Fruit fly (Drosophila melanogaster) whole organism, embryonic: ENCODE data around the gene CG13917.
A peak's percentile ranks its signal among the peaks of the same experiment; 100 is the strongest.

Experiments used
- CG10209 ChIP-seq: fragments of 200-800 bp; sonication (Bioruptor generic); optimal IDR thresholded peaks from 3 replicates; lab custom pipeline; 2017; ENCODE audit warnings: missing biosample characterization, mild to moderate bottlenecking, missing genetic modification characterization, missing genetic modification reagents
- CG10979 ChIP-seq: fragments of 200-800 bp; sonication (Bioruptor generic); optimal IDR thresholded peaks from 2 replicates; lab custom pipeline; 2018; ENCODE audit warnings: missing biosample characterization, mild to moderate bottlenecking, missing genetic modification characterization, moderate library complexity
- CG11696 ChIP-seq: fragments of 200-800 bp; sonication (Bioruptor generic); IDR thresholded peaks from 2 replicates; pipeline ENCODE4 v1.3.6; 2022; ENCODE audit warnings: missing biosample characterization, missing genetic modification characterization
- CG11723 ChIP-seq: fragments of 200-800 bp; sonication (Bioruptor generic); optimal IDR thresholded peaks from 2 replicates; lab custom pipeline; 2017; ENCODE audit warnings: missing biosample characterization, mild to moderate bottlenecking, missing genetic modification characterization
- CG12744 ChIP-seq: fragments of 200-800 bp; sonication (Bioruptor generic); optimal IDR thresholded peaks from 2 replicates; lab custom pipeline; 2016; ENCODE audit warnings: missing biosample characterization, missing genetic modification characterization
- CG13775 ChIP-seq: fragments of 200-800 bp; sonication (Bioruptor generic); optimal IDR thresholded peaks from 3 replicates; lab custom pipeline; 2017; ENCODE audit warnings: missing biosample characterization, mild to moderate bottlenecking, missing genetic modification characterization
- CG14014 ChIP-seq: fragments of 200-800 bp; sonication (Bioruptor generic); IDR thresholded peaks from 2 replicates; pipeline ENCODE4 v1.3.6; 2022; ENCODE audit warnings: missing biosample characterization, missing genetic modification characterization
- CG14710 ChIP-seq: fragments of 200-800 bp; sonication (Bioruptor generic); optimal IDR thresholded peaks from 3 replicates; lab custom pipeline; 2019; ENCODE audit warnings: missing biosample characterization, mild to moderate bottlenecking, missing genetic modification characterization, moderate library complexity
- CG14860 ChIP-seq: fragments of 200-800 bp; sonication (Bioruptor generic); IDR thresholded peaks from 3 replicates; pipeline ENCODE4 v1.3.6; 2022; ENCODE audit warnings: missing biosample characterization, missing genetic modification characterization; ENCODE audit not compliant: partially characterized antibody
- CG16863 ChIP-seq: fragments of 200-800 bp; sonication (Bioruptor generic); optimal IDR thresholded peaks from 3 replicates; lab custom pipeline; 2016; ENCODE audit warnings: missing biosample characterization, missing genetic modification characterization
- CG17568 ChIP-seq: fragments of 200-800 bp; sonication (Bioruptor generic); optimal IDR thresholded peaks from 2 replicates; lab custom pipeline; 2018; ENCODE audit warnings: missing biosample characterization, mild to moderate bottlenecking, missing genetic modification characterization, moderate library complexity
- CG1832 ChIP-seq: fragments of 200-800 bp; sonication (Bioruptor generic); optimal IDR thresholded peaks from 2 replicates; lab custom pipeline; 2017; ENCODE audit warnings: missing biosample characterization, mild to moderate bottlenecking, missing genetic modification characterization, inconsistent platforms
- CG2129 ChIP-seq: fragments of 200-800 bp; sonication (Bioruptor generic); IDR thresholded peaks from 2 replicates; pipeline ENCODE4 v1.3.6; 2022; ENCODE audit warnings: missing biosample characterization, missing genetic modification characterization; ENCODE audit not compliant: partially characterized antibody
- CG2199 ChIP-seq: fragments of 200-800 bp; sonication (Bioruptor generic); IDR thresholded peaks from 3 replicates; pipeline ENCODE4 v1.3.6; 2022; ENCODE audit warnings: missing biosample characterization, missing genetic modification characterization
- CG2889 ChIP-seq: fragments of 200-800 bp; sonication (Bioruptor generic); IDR thresholded peaks from 3 replicates; pipeline ENCODE4 v1.3.6; 2022; ENCODE audit warnings: missing biosample characterization, missing genetic modification characterization
- CG4282 ChIP-seq: fragments of 200-800 bp; sonication (Bioruptor generic); optimal IDR thresholded peaks from 2 replicates; lab custom pipeline; 2016; ENCODE audit warnings: missing biosample characterization, missing genetic modification characterization
- CG4707 ChIP-seq: fragments of 200-800 bp; sonication (Bioruptor generic); optimal IDR thresholded peaks from 2 replicates; lab custom pipeline; 2018; ENCODE audit warnings: missing biosample characterization, mild to moderate bottlenecking, missing genetic modification characterization, moderate library complexity
- CG7357 ChIP-seq: fragments of 200-800 bp; sonication (Bioruptor generic); IDR thresholded peaks from 3 replicates; pipeline ENCODE4 v1.3.6; 2022; ENCODE audit warnings: missing biosample characterization, missing genetic modification characterization
- CG7745 ChIP-seq: fragments of 200-800 bp; sonication (Bioruptor generic); optimal IDR thresholded peaks from 2 replicates; lab custom pipeline; 2018; ENCODE audit warnings: missing biosample characterization, mild to moderate bottlenecking, missing genetic modification characterization, moderate library complexity
- CG8089 ChIP-seq: fragments of 200-800 bp; sonication (Bioruptor generic); optimal IDR thresholded peaks from 3 replicates; lab custom pipeline; 2016; ENCODE audit warnings: missing biosample characterization, missing genetic modification characterization
- CG9876 ChIP-seq: fragments of 200-800 bp; sonication (Bioruptor generic); optimal IDR thresholded peaks from 2 replicates; lab custom pipeline; 2016; ENCODE audit warnings: missing biosample characterization, missing genetic modification characterization
- CG9932 ChIP-seq: fragments of 200-800 bp; sonication (Bioruptor generic); IDR thresholded peaks from 2 replicates; pipeline ENCODE4 v1.3.6; 2022; ENCODE audit warnings: missing biosample characterization, missing genetic modification characterization
- CHES-1-like ChIP-seq: fragments of 200-800 bp; sonication (Bioruptor generic); optimal IDR thresholded peaks from 2 replicates; lab custom pipeline; 2016; ENCODE audit warnings: missing biosample characterization, missing genetic modification characterization
- CTCF ChIP-seq: fragments of 200-800 bp; sonication (Bioruptor generic); optimal IDR thresholded peaks from 2 replicates; lab custom pipeline; 2017; ENCODE audit warnings: missing biosample characterization, mild to moderate bottlenecking, missing genetic modification characterization, moderate library complexity
- D ChIP-seq, 2 experiments: fragments of 200-800 bp in 1 of 2; fragments of >200 bp in 1 of 2; sonication (Bioruptor generic) in 1 of 2; optimal IDR thresholded peaks; 2 replicates in 1 of 2; 3 replicates in 1 of 2; lab custom pipeline; 2017; ENCODE audit warnings: mild to moderate bottlenecking in 1 of 2, missing biosample characterization in 1 of 2, missing genetic modification characterization in 1 of 2, missing genetic modification reagents in 1 of 2
- Dbx ChIP-seq: fragments of 200-800 bp; sonication (Bioruptor generic); IDR thresholded peaks from 3 replicates; pipeline ENCODE4 v1.3.6; 2022; ENCODE audit warnings: missing biosample characterization, missing genetic modification characterization
- HLH3B ChIP-seq: fragments of 200-800 bp; sonication (Bioruptor generic); IDR thresholded peaks from 2 replicates; pipeline ENCODE4 v1.3.6; 2022; ENCODE audit warnings: missing biosample characterization, missing genetic modification characterization
- Hand ChIP-seq: fragments of 200-800 bp; sonication (Bioruptor generic); optimal IDR thresholded peaks from 2 replicates; lab custom pipeline; 2017; ENCODE audit warnings: mild to moderate bottlenecking, missing biosample characterization, missing genetic modification reagents, missing genetic modification characterization
- MBD-R2 ChIP-seq: fragments of 200-800 bp; sonication (Bioruptor generic); IDR thresholded peaks from 2 replicates; pipeline ENCODE4 v1.3.6; 2022; ENCODE audit warnings: missing biosample characterization, missing genetic modification characterization
- Nf-YC ChIP-seq: fragments of 200-800 bp; optimal IDR thresholded peaks from 3 replicates; lab custom pipeline; 2019; ENCODE audit warnings: missing biosample characterization, mild to moderate bottlenecking, missing genetic modification characterization, moderate library complexity
- Oaz ChIP-seq: fragments of 200-800 bp; sonication (Bioruptor generic); IDR thresholded peaks from 2 replicates; pipeline ENCODE4 v1.3.6; 2022; ENCODE audit warnings: missing biosample characterization, missing genetic modification characterization
- Sry-δ ChIP-seq: fragments of 200-800 bp; sonication (Bioruptor generic); optimal IDR thresholded peaks from 2 replicates; lab custom pipeline; 2016; ENCODE audit warnings: missing biosample characterization, missing genetic modification characterization
- ac ChIP-seq: fragments of 200-800 bp; sonication (Bioruptor generic); optimal IDR thresholded peaks from 3 replicates; lab custom pipeline; 2017; ENCODE audit warnings: missing biosample characterization, mild to moderate bottlenecking, missing genetic modification characterization
- ase ChIP-seq: fragments of 200-800 bp; sonication (Bioruptor generic); IDR thresholded peaks from 3 replicates; pipeline ENCODE4 v1.3.6; 2022; ENCODE audit warnings: missing biosample characterization, missing genetic modification characterization
- ato ChIP-seq: fragments of 200-800 bp; sonication (Bioruptor generic); IDR thresholded peaks from 2 replicates; pipeline ENCODE4 v1.3.6; 2022; ENCODE audit warnings: missing biosample characterization, missing genetic modification characterization; ENCODE audit not compliant: partially characterized antibody
- caup ChIP-seq: fragments of 200-800 bp; sonication (Bioruptor generic); optimal IDR thresholded peaks from 3 replicates; lab custom pipeline; 2017; ENCODE audit warnings: missing biosample characterization, mild to moderate bottlenecking, missing genetic modification characterization, moderate library complexity; ENCODE audit not compliant: severe bottlenecking
- chinmo ChIP-seq: fragments of 200-800 bp; sonication (Bioruptor generic); IDR thresholded peaks from 4 replicates; pipeline ENCODE4 v1.3.6; 2022; ENCODE audit warnings: missing biosample characterization, missing genetic modification characterization; ENCODE audit not compliant: partially characterized antibody
- crol ChIP-seq: fragments of 200-800 bp; sonication (Bioruptor generic); IDR thresholded peaks from 2 replicates; pipeline ENCODE4 v1.3.6; 2022; ENCODE audit warnings: missing biosample characterization, missing genetic modification characterization
- cwo ChIP-seq: fragments of 200-800 bp; sonication (Bioruptor generic); optimal IDR thresholded peaks from 3 replicates; lab custom pipeline; 2017; ENCODE audit warnings: missing biosample characterization, missing genetic modification characterization, mild to moderate bottlenecking, moderate library complexity, missing genetic modification reagents
- ftz-f1 ChIP-seq: fragments of 200-800 bp; sonication (Bioruptor generic); optimal IDR thresholded peaks from 2 replicates; lab custom pipeline; 2016; ENCODE audit warnings: missing biosample characterization, missing genetic modification characterization
- h ChIP-seq: fragments of >200 bp; optimal IDR thresholded peaks from 2 replicates; lab custom pipeline; 2017
- jigr1 ChIP-seq: fragments of 200-800 bp; sonication (Bioruptor generic); IDR thresholded peaks from 3 replicates; pipeline ENCODE4 v1.3.6; 2022; ENCODE audit warnings: missing biosample characterization, missing genetic modification characterization
- jumu ChIP-seq: fragments of 200-800 bp; sonication (Bioruptor generic); optimal IDR thresholded peaks from 3 replicates; lab custom pipeline; 2016; ENCODE audit warnings: missing biosample characterization, missing genetic modification characterization
- lmd ChIP-seq: fragments of 200-800 bp; sonication (Bioruptor generic); IDR thresholded peaks from 2 replicates; pipeline ENCODE4 v1.3.6; 2022; ENCODE audit warnings: missing biosample characterization, missing genetic modification characterization
- mirr ChIP-seq: fragments of 200-800 bp; sonication (Bioruptor generic); optimal IDR thresholded peaks from 3 replicates; lab custom pipeline; 2018; ENCODE audit warnings: missing biosample characterization, mild to moderate bottlenecking, missing genetic modification characterization
- pb ChIP-seq: fragments of 200-800 bp; sonication (Bioruptor generic); optimal IDR thresholded peaks from 3 replicates; lab custom pipeline; 2016; ENCODE audit warnings: missing biosample characterization, missing genetic modification characterization
- sd ChIP-seq: fragments of 200-800 bp; sonication (Bioruptor generic); optimal IDR thresholded peaks from 3 replicates; lab custom pipeline; 2018; ENCODE audit warnings: missing biosample characterization, mild to moderate bottlenecking, missing genetic modification characterization, moderate library complexity
- sisA ChIP-seq: fragments of 200-800 bp; sonication (Bioruptor generic); IDR thresholded peaks from 2 replicates; pipeline ENCODE4 v1.3.6; 2022; ENCODE audit warnings: missing biosample characterization, missing genetic modification characterization
- tna ChIP-seq: fragments of 200-800 bp; sonication (Bioruptor generic); IDR thresholded peaks from 2 replicates; pipeline ENCODE4 v1.3.6; 2022; ENCODE audit warnings: missing biosample characterization, missing genetic modification characterization; ENCODE audit not compliant: partially characterized antibody
- ttk ChIP-seq: fragments of 200-800 bp; sonication (Bioruptor generic); IDR thresholded peaks from 2 replicates; pipeline ENCODE4 v2.1.2; 2022; ENCODE audit warnings: missing biosample characterization, missing genetic modification characterization
- vvl ChIP-seq: fragments of 200-800 bp; sonication (Bioruptor generic); IDR thresholded peaks from 2 replicates; pipeline ENCODE4 v1.3.6; 2022; ENCODE audit warnings: missing biosample characterization, missing genetic modification characterization

Gene CG13917

dm6 chr3L:1549148-1549547 is 27.4 kb upstream of the CG13917 start (continued):
- TF ChIP-seq D (optimal IDR thresholded peaks at IDR 0.05; lab: Kevin White, UChicago) = no peak
- TF ChIP-seq D (GFP tag; optimal IDR thresholded peaks at IDR 0.05; lab: Kevin White, UChicago) = no peak
- TF ChIP-seq CG2129 = no peak
- TF ChIP-seq CG10979 (tag; lab: Kevin White, UChicago) = peak; percentile 2
- no peak for TF ChIP-seq CG8089 (GFP tag; lab: Kevin White, UChicago)
- no peak for TF ChIP-seq Sry-δ
- TF ChIP-seq CG12744 (GFP tag; lab: Kevin White, UChicago) = no peak
- TF ChIP-seq CG7357 = no peak
- TF ChIP-seq MBD-R2 (GFP tag; lab: Robert Waterston, UW) = no peak
- no peak for TF ChIP-seq CG14710 (tag; lab: Kevin White, UChicago)
- no peak for TF ChIP-seq Oaz (GFP tag; lab: Robert Waterston, UW)
- TF ChIP-seq Dbx (GFP tag; lab: Robert Waterston, UW) = 0 out of 3 replicates have a peak, but pooled peaks have one; percentile 24
- TF ChIP-seq lmd (GFP tag; lab: Robert Waterston, UW) = peak; percentile 23; the same call in 1 of the 2 replicates
- no peak for TF ChIP-seq jumu (GFP tag; lab: Kevin White, UChicago)
- no peak for TF ChIP-seq CG11723 (GFP tag; lab: Kevin White, UChicago)
- no peak for TF ChIP-seq CG9876 (GFP tag; lab: Kevin White, UChicago)
- no peak for TF ChIP-seq sisA (GFP tag; lab: Robert Waterston, UW)
- TF ChIP-seq caup (GFP tag; lab: Kevin White, UChicago) = no peak
- TF ChIP-seq vvl (GFP tag; lab: Robert Waterston, UW) = peak; percentile 96
- TF ChIP-seq h (lab: Kevin White, UChicago) = no peak
- no peak for TF ChIP-seq ttk
- TF ChIP-seq pb (GFP tag; lab: Kevin White, UChicago) = no peak
- TF ChIP-seq CG7745 (tag; lab: Kevin White, UChicago) = no peak

dm6 chr3L:1549634-1550071 is 26.8 kb upstream of the CG13917 start:
- TF ChIP-seq CG13775 (GFP tag; lab: Kevin White, UChicago) = no peak
- TF ChIP-seq CG11696 (GFP tag; lab: Robert Waterston, UW) = no peak
- TF ChIP-seq CG14014 (GFP tag; lab: Robert Waterston, UW) = no peak
- TF ChIP-seq CG2199 (GFP tag; lab: Robert Waterston, UW) = 0 out of 3 replicates have a peak, but pooled peaks have one; percentile 27
- 0 out of 3 replicates have a peak, but pooled peaks have one; percentile 38 for TF ChIP-seq CG14860
- no peak for TF ChIP-seq ac (GFP tag; lab: Kevin White, UChicago)
- TF ChIP-seq mirr = no peak
- no peak for TF ChIP-seq ase (GFP tag; lab: Robert Waterston, UW)
- TF ChIP-seq CG10209 = no peak
- TF ChIP-seq HLH3B (GFP tag; lab: Robert Waterston, UW) = no peak
- no peak for TF ChIP-seq CG2889 (GFP tag; lab: Robert Waterston, UW)
- peak; percentile 64 for TF ChIP-seq cwo
- TF ChIP-seq Hand (GFP tag; lab: Kevin White, UChicago) = no peak
- TF ChIP-seq ato (GFP tag; lab: Robert Waterston, UW) = 0 out of 2 replicates have a peak, but pooled peaks have one; percentile 32
- no peak for TF ChIP-seq CG4282 (GFP tag; lab: Kevin White, UChicago)
- no peak for TF ChIP-seq CHES-1-like (GFP tag; lab: Kevin White, UChicago)
- peak; percentile 81; the same call in 1 of the 4 replicates for TF ChIP-seq chinmo (GFP tag; lab: Robert Waterston, UW)
- peak; percentile 51 for TF ChIP-seq sd (tag; lab: Kevin White, UChicago)
- TF ChIP-seq ftz-f1 = no peak
- peak; percentile 84 for TF ChIP-seq crol (GFP tag; lab: Robert Waterston, UW)
- no peak for TF ChIP-seq Nf-YC (tag; lab: Kevin White, UChicago)
- no peak for TF ChIP-seq CG16863 (GFP tag; lab: Kevin White, UChicago)
- TF ChIP-seq CG4707 (GFP tag; lab: Kevin White, UChicago) = no peak
- no peak for TF ChIP-seq jigr1 (GFP tag; lab: Robert Waterston, UW)
- TF ChIP-seq tna (GFP tag; lab: Robert Waterston, UW) = 0 out of 2 replicates have a peak, but pooled peaks have one; percentile 17
- TF ChIP-seq CG17568 = no peak
- peak; percentile 21 for TF ChIP-seq CTCF (GFP tag; lab: Kevin White, UChicago)
- no peak for TF ChIP-seq CG1832 (GFP tag; lab: Kevin White, UChicago)
- TF ChIP-seq CG9932 (GFP tag; lab: Robert Waterston, UW) = no peak
